Fruit fly (Drosophila melanogaster) S2 (cell line): ENCODE data around the gene Uch-L5R.

Source experiments
- CG8478 ChIP-seq: fragments of >200 bp; optimal IDR thresholded peaks from 2 replicates; lab custom pipeline; 2018
- CTCF ChIP-seq, 2 experiments: fragments of >200 bp; optimal IDR thresholded peaks; 2 replicates each; lab custom pipeline; 2018

The Uch-L5R gene

dm6 chrX:12035207-12035606 is 21.2 kb downstream of the Uch-L5R start:
- TF ChIP-seq CTCF (optimal IDR thresholded peaks at IDR 0.05; lab: Kevin White, UChicago) (peak in 1 of 2 experiments; percentile 33), CG8478 (no peak)

dm6 chrX:12034713-12035112 is 21.7 kb downstream of the Uch-L5R start:
- no peak for TF ChIP-seq CG8478
- no peak for TF ChIP-seq CTCF (optimal IDR thresholded peaks at IDR 0.05; lab: Kevin White, UChicago)

- no peak for TF ChIP-seq CTCF (optimal IDR thresholded peaks at IDR 0.05; lab: Kevin White, UChicago)
These were observed 24.2 kb downstream of the Uch-L5R start, which contains the start of gene Cyp318a1 for dm6 chrX:12032136-12032682. TSS of gene Cyp318a1 (plus strand) at chrX:12032632.

dm6 chrX:12031400-12031799 is 25.0 kb downstream of the Uch-L5R start, which contains the start of gene Cyp311a1:
TSS of gene Cyp311a1 (minus strand) at chrX:12031465.
- TF ChIP-seq CG8478 (no peak), CTCF (optimal IDR thresholded peaks at IDR 0.05; lab: Kevin White, UChicago) (no peak)

- TF ChIP-seq CG8478 (no peak), CTCF (optimal IDR thresholded peaks at IDR 0.05; lab: Kevin White, UChicago) (peak in 1 of 2 experiments; percentile 31)
These were observed 27.5 kb downstream of the Uch-L5R start, which contains the start of gene Usp7 for dm6 chrX:12028825-12029514. TSS of gene Usp7 (minus strand) at chrX:12029032.

- TF ChIP-seq CTCF (optimal IDR thresholded peaks at IDR 0.05; lab: Kevin White, UChicago) (no peak), CG8478 (no peak)
These were observed 34.7 kb downstream of the Uch-L5R start for dm6 chrX:12021750-12022149.

dm6 chrX:12020857-12021256 is 35.6 kb downstream of the Uch-L5R start, which contains the start of gene Tango4:
TSS of gene Tango4 (plus strand) at chrX:12021068.
- TF ChIP-seq CG8478 (no peak), CTCF (optimal IDR thresholded peaks at IDR 0.05; lab: Kevin White, UChicago) (no peak)

- no peak for TF ChIP-seq CG8478
- peak in 1 of 2 experiments; percentile 40 for TF ChIP-seq CTCF (optimal IDR thresholded peaks at IDR 0.05; lab: Kevin White, UChicago)
These were observed 37.9 kb downstream of the Uch-L5R start, which contains the start of gene Lsm12a for dm6 chrX:12018440-12019101. TSS of gene Lsm12a (plus strand) at chrX:12018640.

dm6 chrX:12017815-12018439 is 38.5 kb downstream of the Uch-L5R start, which contains the start of gene Chrac-16:
TSS of gene Chrac-16 (minus strand) at chrX:12017961.
- TF ChIP-seq CG8478 (no peak), CTCF (optimal IDR thresholded peaks at IDR 0.05; lab: Kevin White, UChicago) (no peak)

dm6 chrX:12014800-12015389 is 41.5 kb downstream of the Uch-L5R start:
- TF ChIP-seq CTCF (optimal IDR thresholded peaks at IDR 0.05; lab: Kevin White, UChicago), result no peak
- no peak for TF ChIP-seq CG8478

dm6 chrX:12014131-12014530 is 42.3 kb downstream of the Uch-L5R start:
- TF ChIP-seq CG8478 (no peak), CTCF (optimal IDR thresholded peaks at IDR 0.05; lab: Kevin White, UChicago) (no peak)

dm6 chrX:12013098-12013493 is 43.3 kb downstream of the Uch-L5R start:
- no peak for TF ChIP-seq CTCF (optimal IDR thresholded peaks at IDR 0.05; lab: Kevin White, UChicago)
- no peak for TF ChIP-seq CG8478

- TF ChIP-seq CG8478 (no peak), CTCF (optimal IDR thresholded peaks at IDR 0.05; lab: Kevin White, UChicago) (peak; percentile 50 to 54)
These were observed 44.0 kb downstream of the Uch-L5R start, which contains the start of the genes CG1492 and regucalcin for dm6 chrX:12012149-12013097. TSS of gene CG1492 (minus strand) at chrX:12012211. TSS of gene regucalcin (plus strand) at chrX:12012377.

- TF ChIP-seq CG8478, result no peak
- TF ChIP-seq CTCF (optimal IDR thresholded peaks at IDR 0.05; lab: Kevin White, UChicago), result no peak
These were observed 48.8 kb downstream of the Uch-L5R start for dm6 chrX:12007593-12007992.
